Worm (Caenorhabditis elegans) whole organism, young adult: ENCODE data around the gene col-129.

Experiments
- F49E8.2 ChIP-seq: sonication (generic microtip); optimal IDR thresholded peaks from 3 replicates; lab custom pipeline; 2017; ENCODE audit warnings: missing genetic modification characterization, mild to moderate bottlenecking, missing compliant biosample characterization, antibody characterized with exemption, moderate library complexity; ENCODE audit not compliant: insufficient read depth
- dpl-1 ChIP-seq: fragments of 150-350 bp; optimal IDR thresholded peaks from 2 replicates; lab custom pipeline; 2014; ENCODE audit warnings: missing biosample characterization, missing genetic modification reagents, missing genetic modification characterization
- lin-26 ChIP-seq: fragments of 200-800 bp; sonication (Bioruptor generic); IDR thresholded peaks from 2 replicates; pipeline ENCODE4 v1.3.6; 2022; ENCODE audit warnings: missing genetic modification reagents, missing genetic modification characterization, missing compliant biosample characterization
- nfyb-1 ChIP-seq: fragments of 200-800 bp; sonication (Bioruptor generic); IDR thresholded peaks from 2 replicates; pipeline ENCODE4 v1.3.6; 2022; ENCODE audit warnings: missing genetic modification reagents, missing genetic modification characterization, missing compliant biosample characterization

DNA sequence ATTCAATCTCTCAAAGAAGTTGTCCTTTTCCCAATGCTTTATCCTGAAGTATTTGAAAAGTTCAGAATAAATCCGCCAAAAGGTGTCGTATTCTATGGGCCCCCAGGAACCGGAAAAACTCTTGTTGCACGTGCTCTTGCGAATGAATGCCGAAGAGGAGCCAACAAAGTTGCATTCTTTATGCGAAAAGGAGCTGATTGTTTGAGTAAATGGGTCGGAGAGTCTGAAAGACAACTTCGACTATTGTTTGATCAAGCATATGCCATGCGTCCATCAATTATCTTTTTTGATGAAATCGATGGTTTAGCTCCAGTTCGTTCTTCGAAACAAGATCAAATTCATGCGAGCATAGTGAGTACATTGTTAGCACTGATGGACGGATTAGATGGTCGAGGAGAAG is 29.4 kb downstream of the col-129 start:
- no peak for TF ChIP-seq nfyb-1
- TF ChIP-seq lin-26 (GFP tag; lab: Robert Waterston, UW), result no peak
- no peak for TF ChIP-seq dpl-1 (GFP tag; lab: Kevin White, UChicago)
- TF ChIP-seq F49E8.2 (tag; lab: Kevin White, UChicago), result no peak
